Worm (Caenorhabditis elegans): ENCODE measurements around the gene srw-69.

DNA sequence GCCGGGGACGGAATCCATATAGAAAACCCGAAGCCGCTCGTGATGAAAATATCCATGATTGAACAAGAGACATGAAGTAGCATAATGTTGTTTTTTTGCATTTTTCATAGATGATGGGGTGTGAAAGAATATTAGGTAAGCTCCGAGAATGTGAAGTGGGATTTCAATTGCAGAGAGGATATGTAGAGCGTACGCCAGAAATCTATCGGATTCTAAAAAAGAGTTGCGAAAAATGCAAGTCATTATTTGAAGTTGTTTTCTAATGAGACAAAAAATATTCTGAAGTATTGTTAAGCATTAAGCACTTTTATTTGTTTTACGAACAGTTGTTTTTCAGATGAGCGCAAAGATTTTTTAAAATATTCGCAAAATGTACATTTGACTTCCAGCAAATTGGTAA, 4.4 kb downstream of the srw-69 start, which contains the start of gene F18E3.10:
- TF ChIP-seq ztf-23 (GFP tag; IDR thresholded peaks at IDR 0.05), result no peak
- TF ChIP-seq flt-1 (GFP tag; IDR thresholded peaks at IDR 0.05), result no peak
- no peak for TF ChIP-seq T22C8.4 (GFP tag; IDR thresholded peaks at IDR 0.05)
- no peak for TF ChIP-seq tab-1 (GFP tag; IDR thresholded peaks at IDR 0.05)
- TF ChIP-seq klf-2 (GFP tag; conservative IDR thresholded peaks at IDR 0.05), result no peak
- TF ChIP-seq ztf-29 (GFP tag; IDR thresholded peaks at IDR 0.05), result no peak
- no peak for TF ChIP-seq med-1 (GFP tag; optimal IDR thresholded peaks at IDR 0.05; ENCODE audit: insufficient read depth)
